Fruit fly (Drosophila melanogaster): Measurements from ENCODE around the gene CG31975.

Gene CG31975

DNA sequence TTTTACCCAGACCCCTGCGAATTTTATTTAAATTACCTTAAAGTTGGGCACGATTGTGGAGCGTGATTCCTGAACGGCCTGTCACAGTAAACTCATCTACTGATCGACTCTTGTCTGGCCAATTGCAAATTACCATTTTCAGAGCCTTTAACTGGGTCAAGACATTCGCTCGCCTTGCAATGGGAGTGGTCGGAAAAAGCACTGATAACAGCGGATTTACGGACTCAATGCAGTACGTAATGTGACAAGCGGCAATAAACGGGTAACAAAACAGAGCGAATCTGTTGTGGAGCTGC, 4.7 kb downstream of the CG31975 start (continued):
- TF ChIP-seq fd96Cb (tag; optimal IDR thresholded peaks at IDR 0.05) = no peak

DNA sequence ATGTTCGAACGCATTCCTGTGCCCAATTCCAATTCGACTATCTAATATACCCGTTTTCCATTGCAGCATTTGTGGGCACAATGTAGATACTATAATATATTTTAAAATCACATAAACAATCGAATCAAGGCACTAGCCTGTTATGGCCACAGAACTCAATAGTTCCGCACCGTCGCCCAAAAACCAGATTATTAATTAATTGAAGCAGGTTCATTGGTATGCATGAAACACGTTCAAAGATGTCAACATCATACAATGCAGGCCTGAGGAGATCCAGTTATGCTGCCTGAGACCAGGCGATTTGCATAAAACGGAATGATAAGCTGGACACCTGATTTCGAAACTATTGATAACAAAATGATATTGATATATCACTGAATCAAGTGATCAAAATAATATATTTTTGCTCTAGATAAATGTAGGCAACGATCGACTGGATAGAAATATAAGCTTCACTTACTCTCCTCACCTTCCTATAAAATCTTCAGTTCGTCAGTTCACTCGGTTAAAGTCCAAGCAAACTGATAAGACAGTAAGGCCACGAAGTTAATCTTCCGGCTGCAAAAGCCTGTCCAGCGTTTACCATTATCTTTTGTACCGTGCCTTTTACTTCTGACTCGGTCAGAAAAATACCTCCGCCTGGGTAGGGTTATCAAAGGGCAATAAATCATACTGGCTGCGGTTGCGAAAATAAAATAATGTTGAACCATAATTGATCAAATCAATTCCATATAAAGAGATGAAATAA, 5.2 kb downstream of the CG31975 start:
- TF ChIP-seq BtbVII (GFP tag; optimal IDR thresholded peaks at IDR 0.05) (no peak), Hr78 (GFP tag; optimal IDR thresholded peaks at IDR 0.05) (peak in 1 of 2 experiments; percentile 17), ftz-f1 (GFP tag; optimal IDR thresholded peaks at IDR 0.05) (no peak), grn (GFP tag; optimal IDR thresholded peaks at IDR 0.05) (peak; percentile 45), vvl (GFP tag; IDR thresholded peaks at IDR 0.05) (peak; percentile 81), Eip74EF (GFP tag; optimal IDR thresholded peaks at IDR 0.05) (peak in 1 of 2 experiments; percentile 55), sens (GFP tag) (peak; percentile 76), CG15011 (GFP tag; optimal IDR thresholded peaks at IDR 0.05) (no peak), CG13894 (tag; optimal IDR thresholded peaks at IDR 0.05) (peak; percentile 26), Med (GFP tag) (peak; percentile 38), stc (GFP tag; IDR thresholded peaks at IDR 0.05) (no peak), abd-A (tag; optimal IDR thresholded peaks at IDR 0.05) (peak; percentile 76), CG4328 (GFP tag; optimal IDR thresholded peaks at IDR 0.05) (no peak), CG4820 (GFP tag; optimal IDR thresholded peaks at IDR 0.05) (no peak), disco-r (GFP tag; optimal IDR thresholded peaks at IDR 0.05) (no peak), CG4617 (GFP tag; optimal IDR thresholded peaks at IDR 0.05; ENCODE audit: borderline replicate concordance) (no peak), rib (GFP tag; IDR thresholded peaks at IDR 0.05) (no peak), h (optimal IDR thresholded peaks at IDR 0.05) (no peak), CG12769 (tag; optimal IDR thresholded peaks at IDR 0.05) (peak; percentile 55), chinmo (GFP tag; IDR thresholded peaks at IDR 0.05; ENCODE audit: partially characterized antibody) (peak; percentile 95; the same call in 3 of the 4 replicates), pnt (GFP tag; optimal IDR thresholded peaks at IDR 0.05) (no peak), ci (GFP tag; IDR thresholded peaks at IDR 0.05) (no peak), Awh (GFP tag; IDR thresholded peaks at IDR 0.05) (peak; percentile 42; the same call in 1 of the 2 replicates), nom (GFP tag; optimal IDR thresholded peaks at IDR 0.05) (peak; percentile 71), CG14667 (GFP tag; IDR thresholded peaks at IDR 0.05) (no peak), sd (tag; optimal IDR thresholded peaks at IDR 0.05) (peak; percentile 47)

DNA sequence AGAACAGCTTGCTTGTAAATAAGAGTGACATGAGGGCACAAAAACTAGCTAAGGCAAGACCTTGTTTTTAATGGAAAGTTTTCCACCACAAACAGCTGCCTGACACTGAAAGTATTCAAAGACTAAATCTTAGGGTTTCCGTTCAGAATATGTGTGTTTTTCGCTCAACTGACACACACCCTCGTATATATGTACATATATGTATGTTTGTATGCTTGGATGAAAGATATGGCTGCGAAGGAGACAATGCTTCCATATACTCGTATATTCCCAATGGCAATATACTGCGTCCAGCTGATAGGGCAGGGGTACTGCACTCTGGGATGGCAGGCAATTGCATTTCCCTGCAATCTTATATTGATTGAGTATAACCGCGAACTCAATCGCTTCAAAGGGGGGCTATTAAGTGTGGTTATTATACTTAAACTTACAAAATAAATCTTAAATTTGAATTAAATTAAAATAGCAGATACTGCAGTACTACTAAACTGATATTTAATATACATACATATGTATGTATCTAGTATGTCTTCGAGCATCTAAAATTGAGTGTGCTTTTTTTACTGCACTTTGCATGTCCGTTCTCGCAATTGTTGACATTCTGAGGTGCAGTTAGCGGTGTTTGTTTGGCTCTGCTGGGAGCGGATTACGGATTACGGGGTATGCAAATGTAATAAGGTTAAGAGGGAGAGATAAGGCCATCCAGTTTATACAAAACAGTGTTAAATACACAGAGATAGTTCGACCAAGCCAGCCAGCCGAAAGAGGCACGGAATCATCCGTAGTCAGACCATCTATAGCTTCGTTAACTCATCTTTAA, 6.0 kb downstream of the CG31975 start:
- TF ChIP-seq Dll (GFP tag; IDR thresholded peaks at IDR 0.05; ENCODE audit: partially characterized antibody) (no peak), CG15479 (GFP tag; optimal IDR thresholded peaks at IDR 0.05) (peak; percentile 26), CG15011 (GFP tag; optimal IDR thresholded peaks at IDR 0.05) (peak; percentile 13), HLH3B (GFP tag; IDR thresholded peaks at IDR 0.05) (0 out of 2 replicates have a peak, but pooled peaks have one; percentile 4), sens (GFP tag) (peak; percentile 73), YL-1 (GFP tag; optimal IDR thresholded peaks at IDR 0.05) (no peak), CG2199 (GFP tag; IDR thresholded peaks at IDR 0.05) (0 out of 3 replicates have a peak, but pooled peaks have one; percentile 8), CG8290 (GFP tag; optimal IDR thresholded peaks at IDR 0.05) (no peak), CG8290 (tag; optimal IDR thresholded peaks at IDR 0.05) (peak in 1 of 2 experiments; percentile 5), Ets65A (GFP tag) (peak; percentile 36), nau (GFP tag; optimal IDR thresholded peaks at IDR 0.05) (peak; percentile 5), Med (GFP tag) (peak; percentile 68), gro (GFP tag; optimal IDR thresholded peaks at IDR 0.05) (no peak), Fer2 (tag; optimal IDR thresholded peaks at IDR 0.05) (no peak), Dbx (GFP tag; IDR thresholded peaks at IDR 0.05) (0 out of 3 replicates have a peak, but pooled peaks have one; percentile 10), HHEX (GFP tag; optimal IDR thresholded peaks at IDR 0.05) (peak; percentile 14), CG4854 (GFP tag; optimal IDR thresholded peaks at IDR 0.05) (no peak), vnd (GFP tag; IDR thresholded peaks at IDR 0.05; ENCODE audit: partially characterized antibody) (no peak)
